Worm (Caenorhabditis elegans) whole organism, L4/young adult: ENCODE measurements around the gene best-19.

ENCODE experiments used
- W03F9.2 ChIP-seq: fragments of 150-350 bp; optimal IDR thresholded peaks from 2 replicates; lab custom pipeline; 2014; ENCODE audit warnings: missing biosample characterization, missing genetic modification characterization
- dao-5 ChIP-seq: sonication (generic microtip); optimal IDR thresholded peaks from 2 replicates; lab custom pipeline; 2016; ENCODE audit warnings: missing genotype, missing genetic modification characterization, moderate library complexity, missing compliant biosample characterization

- TF ChIP-seq dao-5 (tag; lab: Kevin White, UChicago) (no peak), W03F9.2 (tag; lab: Kevin White, UChicago) (no peak)
These were observed 36.2 kb downstream of the best-19 start for ce11 chrIV:319654-320053.
